Worm (Caenorhabditis elegans): ENCODE data around the gene dhs-27.

Gene dhs-27

ce11 chrX:3455561-3455960, 41.1 kb upstream of the dhs-27 start (continued):
- TF ChIP-seq daf-16 (GFP tag; optimal IDR thresholded peaks at IDR 0.05) (peak in 1 of 2 experiments; percentile 66), daf-16 (tag; optimal IDR thresholded peaks at IDR 0.05) (no peak), snpc-4 (tag; optimal IDR thresholded peaks at IDR 0.05) (no peak), hmg-1.1 (GFP tag; IDR thresholded peaks at IDR 0.05) (0 out of 2 replicates have a peak, but pooled peaks have one; percentile 20), mxl-3 (GFP tag; optimal IDR thresholded peaks at IDR 0.05) (no peak), egl-27 (tag; optimal IDR thresholded peaks at IDR 0.05) (no peak), ceh-20 (GFP tag; IDR thresholded peaks at IDR 0.05) (peak; percentile 83; the same call in 1 of the 2 replicates), nhr-25 (tag; optimal IDR thresholded peaks at IDR 0.05; ENCODE audit: borderline replicate concordance, insufficient read depth) (no peak), dpl-1 (GFP tag; optimal IDR thresholded peaks at IDR 0.05) (no peak), ctbp-1 (GFP tag; IDR thresholded peaks at IDR 0.05) (no peak), hif-1 (tag; optimal IDR thresholded peaks at IDR 0.05) (no peak), daf-12 (tag; optimal IDR thresholded peaks at IDR 0.05) (no peak), ZK337.2 (GFP tag; IDR thresholded peaks at IDR 0.05) (no peak)

ce11 chrX:3453870-3454269, 39.4 kb upstream of the dhs-27 start:
- TF ChIP-seq zfp-3 (GFP tag; conservative IDR thresholded peaks at IDR 0.05) (no peak), snpc-1.2 (GFP tag; IDR thresholded peaks at IDR 0.05) (no peak), ceh-20 (GFP tag; IDR thresholded peaks at IDR 0.05) (no peak), unc-62 (GFP tag; optimal IDR thresholded peaks at IDR 0.05 in 1 of 2) (peak in 1 of 2 experiments; percentile 90), unc-62 (tag; optimal IDR thresholded peaks at IDR 0.05) (no peak), nhr-42 (GFP tag; IDR thresholded peaks at IDR 0.05) (no peak)

ce11 chrX:3451122-3451521, 36.6 kb upstream of the dhs-27 start, which contains the start of gene ZK813.5:
Gene ZK813.5 (minus strand): TSS chrX:3451222.
- TF ChIP-seq zag-1 (tag; optimal IDR thresholded peaks at IDR 0.05) (no peak), unc-62 (GFP tag; optimal IDR thresholded peaks at IDR 0.05 in 1 of 2) (peak in 1 of 2 experiments; percentile 15), unc-62 (tag; optimal IDR thresholded peaks at IDR 0.05) (no peak)

ce11 chrX:3446011-3446410, 31.5 kb upstream of the dhs-27 start, which contains the start of gene ZK813.1:
Gene ZK813.1 (plus strand): TSS chrX:3446311.
- TF ChIP-seq duxl-1 (tag; optimal IDR thresholded peaks at IDR 0.05; ENCODE audit: poor library complexity) (no peak), madf-5 (GFP tag; IDR thresholded peaks at IDR 0.05) (no peak), spr-1 (tag; optimal IDR thresholded peaks at IDR 0.05) (no peak), pha-4 (GFP tag; IDR thresholded peaks at IDR 0.05) (no peak), pha-4 (tag; optimal IDR thresholded peaks at IDR 0.05) (no peak)

ce11 chrX:3444514-3444913, 30.0 kb upstream of the dhs-27 start, which contains the start of gene ZK813.7:
Gene ZK813.7 (plus strand): TSS chrX:3444814.
- no peak for TF ChIP-seq dpl-1 (GFP tag; optimal IDR thresholded peaks at IDR 0.05)
- TF ChIP-seq egl-43 (GFP tag; IDR thresholded peaks at IDR 0.05), result no peak
- no peak for TF ChIP-seq nhr-76 (tag; optimal IDR thresholded peaks at IDR 0.05)
- no peak for TF ChIP-seq nhr-42 (GFP tag; IDR thresholded peaks at IDR 0.05)
- no peak for TF ChIP-seq php-3 (GFP tag; IDR thresholded peaks at IDR 0.05)
- TF ChIP-seq ceh-20 (GFP tag; IDR thresholded peaks at IDR 0.05), result no peak
- TF ChIP-seq aly-2 (tag; optimal IDR thresholded peaks at IDR 0.05), result no peak
- no peak for TF ChIP-seq egl-27 (tag; optimal IDR thresholded peaks at IDR 0.05)
- TF ChIP-seq ceh-82 (tag; optimal IDR thresholded peaks at IDR 0.05), result no peak
- TF ChIP-seq ceh-32 (tag; optimal IDR thresholded peaks at IDR 0.05; ENCODE audit: poor library complexity), result no peak
- TF ChIP-seq mxl-3 (GFP tag; optimal IDR thresholded peaks at IDR 0.05), result no peak
- no peak for TF ChIP-seq spr-1 (tag; optimal IDR thresholded peaks at IDR 0.05)
- TF ChIP-seq nhr-10 (tag; optimal IDR thresholded peaks at IDR 0.05), result no peak
- no peak for TF ChIP-seq unc-62 (GFP tag; optimal IDR thresholded peaks at IDR 0.05 in 1 of 2)
- no peak for TF ChIP-seq unc-62 (tag; optimal IDR thresholded peaks at IDR 0.05)
- no peak for TF ChIP-seq hlh-11 (tag; optimal IDR thresholded peaks at IDR 0.05)
- no peak for TF ChIP-seq ztf-7 (tag; optimal IDR thresholded peaks at IDR 0.05)
- TF ChIP-seq lin-39 (tag; optimal IDR thresholded peaks at IDR 0.05), result no peak

Data from whole organism, L4 larva.